Fruit fly (Drosophila melanogaster): ENCODE measurements around the gene RpS21.

The RpS21 gene

DNA sequence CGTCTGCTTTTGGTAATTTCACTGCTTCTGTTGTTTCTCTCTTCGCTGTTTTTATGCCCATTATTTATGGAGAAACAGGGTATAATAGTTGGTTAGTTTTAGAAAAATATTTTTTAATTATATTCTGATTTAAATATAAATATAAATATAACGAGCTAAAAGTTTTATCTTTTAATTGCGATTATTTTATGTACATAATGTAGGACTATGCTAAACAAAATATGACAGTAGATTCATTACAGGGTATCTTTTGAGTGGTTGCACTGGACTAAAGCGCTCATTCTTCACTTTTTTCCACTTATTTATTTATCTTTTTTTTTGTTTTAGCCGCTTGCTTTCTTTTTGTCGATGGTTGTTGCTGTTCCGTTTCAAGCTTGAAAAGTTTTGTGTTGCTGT lies 49.2 kb downstream of the RpS21 start (continued):
- TF ChIP-seq sens-2 (GFP tag; IDR thresholded peaks at IDR 0.05) (no peak), CG5180 (GFP tag; optimal IDR thresholded peaks at IDR 0.05) (peak; percentile 20), grau (tag; optimal IDR thresholded peaks at IDR 0.05) (peak; percentile 43), CG15479 (GFP tag; optimal IDR thresholded peaks at IDR 0.05) (no peak), MTF-1 (GFP tag; optimal IDR thresholded peaks at IDR 0.05; ENCODE audit: borderline replicate concordance) (no peak), CG7372 (GFP tag; IDR thresholded peaks at IDR 0.05) (no peak), aop (GFP tag; IDR thresholded peaks at IDR 0.05) (no peak), lbe (GFP tag; optimal IDR thresholded peaks at IDR 0.05) (no peak), Six4 (GFP tag; optimal IDR thresholded peaks at IDR 0.05) (no peak), CG3726 (GFP tag; IDR thresholded peaks at IDR 0.05) (no peak), D (optimal IDR thresholded peaks at IDR 0.05) (no peak), D (GFP tag; optimal IDR thresholded peaks at IDR 0.05) (peak; percentile 21), eve (GFP tag; optimal IDR thresholded peaks at IDR 0.05) (no peak), NC2α (GFP tag; optimal IDR thresholded peaks at IDR 0.05) (no peak), CG3407 (GFP tag; optimal IDR thresholded peaks at IDR 0.05) (peak; percentile 21), CG2129 (GFP tag; IDR thresholded peaks at IDR 0.05; ENCODE audit: partially characterized antibody) (no peak), hkb (optimal IDR thresholded peaks at IDR 0.05) (no peak), hkb (GFP tag; IDR thresholded peaks at IDR 0.05) (peak; percentile 66), gfzf (GFP tag; optimal IDR thresholded peaks at IDR 0.05) (no peak), pros (GFP tag; optimal IDR thresholded peaks at IDR 0.05) (no peak), CG2202 (tag; optimal IDR thresholded peaks at IDR 0.05) (no peak), CG18262 (tag; optimal IDR thresholded peaks at IDR 0.05) (peak; percentile 46), fd64A (GFP tag; optimal IDR thresholded peaks at IDR 0.05) (no peak), exex (tag; optimal IDR thresholded peaks at IDR 0.05) (no peak), NC2β (GFP tag; optimal IDR thresholded peaks at IDR 0.05) (no peak), CG8359 (GFP tag; optimal IDR thresholded peaks at IDR 0.05; ENCODE audit: borderline replicate concordance) (no peak), pan (optimal IDR thresholded peaks at IDR 0.05) (no peak), pan (GFP tag; optimal IDR thresholded peaks at IDR 0.05 in 1 of 2, IDR thresholded peaks at IDR 0.05 in 1 of 2) (peak in 1 of 2 experiments; percentile 67), Opbp (GFP tag; IDR thresholded peaks at IDR 0.05; ENCODE audit: partially characterized antibody) (no peak), klu (GFP tag; IDR thresholded peaks at IDR 0.05) (no peak), Dad (GFP tag; optimal IDR thresholded peaks at IDR 0.05) (no peak), bab2 (GFP tag; optimal IDR thresholded peaks at IDR 0.05) (no peak), CG5953 (GFP tag; IDR thresholded peaks at IDR 0.05) (no peak), HmgD (GFP tag; optimal IDR thresholded peaks at IDR 0.05) (no peak), CG18011 (GFP tag; optimal IDR thresholded peaks at IDR 0.05) (no peak), Neu2 (GFP tag; optimal IDR thresholded peaks at IDR 0.05; ENCODE audit: borderline replicate concordance) (no peak), shn (GFP tag; optimal IDR thresholded peaks at IDR 0.05) (no peak), CG6854 (GFP tag; optimal IDR thresholded peaks at IDR 0.05) (no peak), Dip2 (GFP tag; IDR thresholded peaks at IDR 0.05) (no peak), Lpt (GFP tag; optimal IDR thresholded peaks at IDR 0.05) (no peak), Kr (GFP tag; optimal IDR thresholded peaks at IDR 0.05) (no peak), yki (optimal IDR thresholded peaks at IDR 0.05) (no peak), sna (GFP tag; IDR thresholded peaks at IDR 0.05; ENCODE audit: partially characterized antibody) (no peak), chif (GFP tag; optimal IDR thresholded peaks at IDR 0.05) (no peak), CG17568 (GFP tag; optimal IDR thresholded peaks at IDR 0.05) (no peak), lmd (GFP tag; IDR thresholded peaks at IDR 0.05) (peak; percentile 72), CG8944 (GFP tag; optimal IDR thresholded peaks at IDR 0.05) (no peak), Myb (GFP tag; optimal IDR thresholded peaks at IDR 0.05) (no peak), CG31441 (GFP tag; IDR thresholded peaks at IDR 0.05) (peak; percentile 68), Atf3 (GFP tag; optimal IDR thresholded peaks at IDR 0.05) (no peak), gcm (GFP tag; optimal IDR thresholded peaks at IDR 0.05) (peak; percentile 30), Spps (tag; optimal IDR thresholded peaks at IDR 0.05) (no peak), ham (GFP tag; IDR thresholded peaks at IDR 0.05) (no peak)

All from whole organism, embryonic.